Fruit fly (Drosophila melanogaster): ENCODE results near the gene CG14285.

Gene CG14285

dm6 chr3R:18983614-18984185 is 41.2 kb upstream of the CG14285 start, which contains the start of the genes snRNP-U1-C and gukh (continued):
- TF ChIP-seq Xrp1 (GFP tag; IDR thresholded peaks at IDR 0.05) (peak; percentile 91), CG2120 (GFP tag; optimal IDR thresholded peaks at IDR 0.05) (peak; percentile 84), jing (GFP tag; optimal IDR thresholded peaks at IDR 0.05) (peak; percentile 42), CG12942 (GFP tag; optimal IDR thresholded peaks at IDR 0.05) (peak; percentile 83), CG12155 (GFP tag; optimal IDR thresholded peaks at IDR 0.05) (peak; percentile 87), Stat92E (GFP tag; optimal IDR thresholded peaks at IDR 0.05) (peak in 1 of 3 experiments; percentile 70), CG10321 (GFP tag; IDR thresholded peaks at IDR 0.05) (peak; percentile 25; the same call in 1 of the 2 replicates)

dm6 chr3R:18985114-18985785 is 39.6 kb upstream of the CG14285 start:
- TF ChIP-seq tin (GFP tag; optimal IDR thresholded peaks at IDR 0.05) (no peak), YL-1 (GFP tag; optimal IDR thresholded peaks at IDR 0.05) (no peak), Ets97D (GFP tag; optimal IDR thresholded peaks at IDR 0.05) (no peak), CG31441 (GFP tag; IDR thresholded peaks at IDR 0.05) (no peak), bbx (GFP tag; IDR thresholded peaks at IDR 0.05; ENCODE audit: partially characterized antibody) (no peak), slbo (GFP tag; IDR thresholded peaks at IDR 0.05) (peak; percentile 69), gt (GFP tag; IDR thresholded peaks at IDR 0.05) (no peak), Elba2 (GFP tag; optimal IDR thresholded peaks at IDR 0.05) (no peak), Hand (GFP tag; optimal IDR thresholded peaks at IDR 0.05) (peak; percentile 64), tgo (GFP tag; IDR thresholded peaks at IDR 0.05) (peak; percentile 18; the same call in 1 of the 3 replicates), CG34224 (GFP tag; IDR thresholded peaks at IDR 0.05; ENCODE audit: partially characterized antibody) (no peak), CoRest (tag; optimal IDR thresholded peaks at IDR 0.05) (peak; percentile 54), jing (GFP tag; optimal IDR thresholded peaks at IDR 0.05) (no peak), Bdp1 (GFP tag; optimal IDR thresholded peaks at IDR 0.05) (no peak), CG2202 (tag; optimal IDR thresholded peaks at IDR 0.05) (no peak), exex (tag; optimal IDR thresholded peaks at IDR 0.05) (peak; percentile 3), CG2199 (GFP tag; IDR thresholded peaks at IDR 0.05) (no peak), ato (GFP tag; IDR thresholded peaks at IDR 0.05; ENCODE audit: partially characterized antibody) (no peak), wdn (GFP tag; IDR thresholded peaks at IDR 0.05) (peak; percentile 17; the same call in 1 of the 2 replicates), CG6272 (GFP tag; IDR thresholded peaks at IDR 0.05) (no peak), Fer1 (GFP tag; optimal IDR thresholded peaks at IDR 0.05) (peak; percentile 63), Rfx (GFP tag; IDR thresholded peaks at IDR 0.05) (no peak), chm (GFP tag; IDR thresholded peaks at IDR 0.05) (no peak), Hr51 (GFP tag; optimal IDR thresholded peaks at IDR 0.05) (peak in 1 of 2 experiments; percentile 36), CG13123 (GFP tag; optimal IDR thresholded peaks at IDR 0.05) (no peak), Usf (GFP tag; optimal IDR thresholded peaks at IDR 0.05) (peak; percentile 37), CG2120 (GFP tag; optimal IDR thresholded peaks at IDR 0.05) (peak; percentile 76), CG11696 (GFP tag; IDR thresholded peaks at IDR 0.05) (no peak), gsb (GFP tag; IDR thresholded peaks at IDR 0.05) (no peak), CG1602 (GFP tag; optimal IDR thresholded peaks at IDR 0.05) (peak; percentile 7), Trl (optimal IDR thresholded peaks at IDR 0.05) (no peak), Trl (GFP tag; optimal IDR thresholded peaks at IDR 0.05) (no peak), p53 (GFP tag; optimal IDR thresholded peaks at IDR 0.05) (no peak), unpg (GFP tag; optimal IDR thresholded peaks at IDR 0.05) (no peak), aop (GFP tag; IDR thresholded peaks at IDR 0.05) (no peak), gro (GFP tag; optimal IDR thresholded peaks at IDR 0.05) (no peak), zen (tag; optimal IDR thresholded peaks at IDR 0.05) (no peak), run (tag; optimal IDR thresholded peaks at IDR 0.05) (no peak), mirr (GFP tag; optimal IDR thresholded peaks at IDR 0.05) (peak; percentile 74), h (optimal IDR thresholded peaks at IDR 0.05) (no peak), CG6683 (GFP tag; optimal IDR thresholded peaks at IDR 0.05) (peak; percentile 38), CG7271 (tag; optimal IDR thresholded peaks at IDR 0.05) (no peak), CG6254 (GFP tag; optimal IDR thresholded peaks at IDR 0.05) (no peak), CG12942 (GFP tag; optimal IDR thresholded peaks at IDR 0.05) (no peak)

Measured in whole organism, embryonic.